Worm (Caenorhabditis elegans) whole organism, mixed stage, embryonic: ENCODE measurements around the gene dsl-5.

ENCODE experiments used
- elt-1 ChIP-seq: sonication (generic microtip); optimal IDR thresholded peaks from 2 replicates; lab custom pipeline; 2017; ENCODE audit warnings: missing genetic modification characterization, mild to moderate bottlenecking, missing compliant biosample characterization, antibody characterized with exemption, moderate library complexity, borderline replicate concordance; ENCODE audit not compliant: insufficient read depth
- lin-13 ChIP-seq: fragments of 150-350 bp; optimal IDR thresholded peaks from 2 replicates; lab custom pipeline; 2014; ENCODE audit warnings: missing biosample characterization, missing genetic modification characterization
- lsy-2 ChIP-seq: fragments of 150-350 bp; optimal IDR thresholded peaks from 2 replicates; lab custom pipeline; 2014; ENCODE audit warnings: missing biosample characterization, missing genetic modification characterization
- mep-1 ChIP-seq: fragments of 150-350 bp; optimal IDR thresholded peaks from 2 replicates; lab custom pipeline; 2017; ENCODE audit warnings: missing biosample characterization, missing genetic modification reagents, missing genetic modification characterization, inconsistent platforms
- unc-39 ChIP-seq: fragments of 150-350 bp; optimal IDR thresholded peaks from 2 replicates; lab custom pipeline; 2014; ENCODE audit warnings: missing biosample characterization, missing genetic modification characterization
- ztf-11 ChIP-seq: fragments of 150-350 bp; optimal IDR thresholded peaks from 2 replicates; lab custom pipeline; 2014; ENCODE audit warnings: missing biosample characterization, missing genetic modification characterization

DNA sequence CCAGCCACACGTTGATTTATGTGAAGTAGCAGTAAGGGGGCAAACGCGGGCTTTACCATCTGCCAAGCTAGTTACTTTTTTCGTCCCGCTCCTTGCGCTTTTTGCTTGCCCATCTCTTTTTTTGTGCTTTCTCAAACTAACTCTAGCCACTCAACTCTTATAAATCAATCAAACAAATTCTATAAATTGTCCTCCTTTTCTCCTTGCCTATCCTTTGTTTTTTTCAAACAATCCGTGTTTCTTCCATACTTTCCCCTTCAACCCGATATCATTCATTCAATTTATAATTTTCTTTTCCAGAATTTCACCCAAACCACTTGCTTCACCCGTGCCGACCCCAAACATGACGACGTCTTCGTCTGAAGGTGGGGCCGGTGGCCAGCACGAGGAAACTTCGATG, 50.6 kb downstream of the dsl-5 start, which contains the start of gene srgp-1:
- TF ChIP-seq lsy-2 (tag; lab: Kevin White, UChicago), result no peak
- no peak for TF ChIP-seq lin-13
- TF ChIP-seq mep-1 (tag; lab: Kevin White, UChicago), result no peak
- no peak for TF ChIP-seq elt-1 (tag; lab: Kevin White, UChicago)
- no peak for TF ChIP-seq ztf-11 (tag; lab: Kevin White, UChicago)
- no peak for TF ChIP-seq unc-39 (tag; lab: Kevin White, UChicago)
